Worm (Caenorhabditis elegans) whole organism, L4/young adult: Measurements from ENCODE around the gene T03D8.6.

Experiments
- dao-5 ChIP-seq: sonication (generic microtip); optimal IDR thresholded peaks from 2 replicates; lab custom pipeline; 2016; ENCODE audit warnings: missing genotype, missing genetic modification characterization, moderate library complexity, missing compliant biosample characterization
- him-1 ChIP-seq: sonication (generic microtip); optimal IDR thresholded peaks from 2 replicates; lab custom pipeline; 2016; ENCODE audit warnings: missing genotype, missing genetic modification reagents, missing genetic modification characterization, missing compliant biosample characterization

DNA sequence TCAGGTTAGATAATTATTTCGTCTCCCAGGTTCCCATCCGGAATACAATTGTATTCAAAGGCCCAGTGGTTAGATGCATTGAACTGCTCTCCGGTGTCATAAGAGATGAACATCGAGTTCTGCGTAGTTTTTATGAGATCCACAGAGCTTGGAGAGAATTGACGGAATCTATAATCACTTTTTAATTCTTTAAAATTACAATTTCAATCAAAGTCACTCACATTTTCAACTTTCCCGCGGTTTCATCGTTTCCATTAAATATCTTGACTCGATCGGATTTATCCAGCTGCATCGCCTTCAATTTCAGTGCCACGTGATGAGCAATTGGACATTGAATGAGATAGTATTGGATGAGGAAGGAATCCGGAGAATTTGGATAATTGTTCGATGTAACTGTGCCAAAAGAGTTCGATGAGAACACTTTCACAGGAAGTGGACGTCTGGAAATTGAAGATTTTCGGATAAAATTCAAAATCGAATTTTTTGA lies 27.7 kb upstream of the T03D8.6 start:
- no peak for TF ChIP-seq him-1 (tag; lab: Kevin White, UChicago)
- no peak for TF ChIP-seq dao-5 (tag; lab: Kevin White, UChicago)
